Fruit fly (Drosophila melanogaster): ENCODE data around the gene CycJ.

dm6 chr3L:3484553-3484952 lies 18.3 kb downstream of the CycJ start, which contains the start of gene CG43074:
- no peak for TF ChIP-seq CG8478 (optimal IDR thresholded peaks at IDR 0.05)
- TF ChIP-seq CTCF (optimal IDR thresholded peaks at IDR 0.05), result no peak
